Fruit fly (Drosophila melanogaster) whole organism, prepupa: ENCODE results near the gene CG32052.

Experiments
- CG10631 ChIP-seq: fragments of 200-800 bp; sonication (Bioruptor generic); optimal IDR thresholded peaks from 2 replicates; lab custom pipeline; 2016; ENCODE audit warnings: missing biosample characterization, missing genetic modification characterization
- CG10669 ChIP-seq: fragments of 200-800 bp; sonication (Bioruptor generic); optimal IDR thresholded peaks from 3 replicates; lab custom pipeline; 2018; ENCODE audit warnings: missing biosample characterization, mild to moderate bottlenecking, missing genetic modification characterization, moderate library complexity
- CG11294 ChIP-seq: fragments of 200-800 bp; sonication (Bioruptor generic); IDR thresholded peaks from 2 replicates; pipeline ENCODE4 v1.3.6; 2022; ENCODE audit warnings: missing biosample characterization, missing genetic modification characterization
- CG11902 ChIP-seq: fragments of 200-800 bp; sonication (Bioruptor generic); optimal IDR thresholded peaks from 3 replicates; lab custom pipeline; 2016; ENCODE audit warnings: missing biosample characterization, missing genetic modification characterization
- CG16779 ChIP-seq: fragments of 200-800 bp; sonication (Bioruptor generic); optimal IDR thresholded peaks from 3 replicates; lab custom pipeline; 2017; ENCODE audit warnings: missing biosample characterization, mild to moderate bottlenecking, missing genetic modification characterization
- CG3032 ChIP-seq: fragments of 200-800 bp; optimal IDR thresholded peaks from 2 replicates; lab custom pipeline; 2019; ENCODE audit warnings: missing biosample characterization, mild to moderate bottlenecking, missing genetic modification characterization, moderate library complexity
- CG31627 ChIP-seq: fragments of 200-800 bp; sonication (Bioruptor generic); optimal IDR thresholded peaks from 3 replicates; lab custom pipeline; 2016; ENCODE audit warnings: missing biosample characterization, missing genetic modification characterization
- CG3919 ChIP-seq: fragments of 200-800 bp; sonication (Bioruptor generic); optimal IDR thresholded peaks from 3 replicates; lab custom pipeline; 2016; ENCODE audit warnings: missing biosample characterization, missing genetic modification characterization
- CG4318 ChIP-seq: fragments of 200-800 bp; sonication (Bioruptor generic); optimal IDR thresholded peaks from 3 replicates; lab custom pipeline; 2017; ENCODE audit warnings: missing biosample characterization, mild to moderate bottlenecking, missing genetic modification characterization
- CG6276 ChIP-seq: fragments of 200-800 bp; sonication (Bioruptor generic); optimal IDR thresholded peaks from 2 replicates; lab custom pipeline; 2017; ENCODE audit warnings: missing biosample characterization, mild to moderate bottlenecking, missing genetic modification characterization
- CG6808 ChIP-seq: fragments of 200-800 bp; sonication (Bioruptor generic); optimal IDR thresholded peaks from 3 replicates; lab custom pipeline; 2017; ENCODE audit warnings: missing biosample characterization, missing genetic modification characterization, mild to moderate bottlenecking, moderate library complexity, missing genetic modification reagents
- CG6854 ChIP-seq: fragments of 200-800 bp; sonication (Bioruptor generic); optimal IDR thresholded peaks from 2 replicates; lab custom pipeline; 2017; ENCODE audit warnings: missing biosample characterization, mild to moderate bottlenecking, missing genetic modification characterization
- CG7368 ChIP-seq: fragments of 200-800 bp; sonication (Bioruptor generic); optimal IDR thresholded peaks from 3 replicates; lab custom pipeline; 2016; ENCODE audit warnings: missing biosample characterization, missing genetic modification characterization
- CG8119 ChIP-seq: fragments of 200-800 bp; sonication (Bioruptor generic); IDR thresholded peaks from 3 replicates; pipeline ENCODE4 v1.3.6; 2022; ENCODE audit warnings: missing biosample characterization, missing genetic modification characterization
- CG8319 ChIP-seq: fragments of 200-800 bp; sonication (Bioruptor generic); optimal IDR thresholded peaks from 3 replicates; lab custom pipeline; 2016; ENCODE audit warnings: missing biosample characterization, missing genetic modification characterization
- CG8632 ChIP-seq: fragments of 200-800 bp; sonication (Bioruptor generic); optimal IDR thresholded peaks from 3 replicates; lab custom pipeline; 2016; ENCODE audit warnings: missing biosample characterization, missing genetic modification characterization
- CG9139 ChIP-seq: fragments of 200-800 bp; sonication (Bioruptor generic); optimal IDR thresholded peaks from 3 replicates; lab custom pipeline; 2017; ENCODE audit warnings: missing biosample characterization, mild to moderate bottlenecking, missing genetic modification characterization
- Eip93F ChIP-seq: fragments of 200-800 bp; sonication (Bioruptor generic); optimal IDR thresholded peaks from 2 replicates; lab custom pipeline; 2016; ENCODE audit warnings: missing biosample characterization, mild to moderate bottlenecking, missing genetic modification characterization
- Ets21C ChIP-seq: fragments of 200-800 bp; sonication (Bioruptor generic); optimal IDR thresholded peaks from 3 replicates; lab custom pipeline; 2016; ENCODE audit warnings: missing biosample characterization, missing genetic modification characterization
- Ets96B ChIP-seq: fragments of 200-800 bp; optimal IDR thresholded peaks from 2 replicates; lab custom pipeline; 2019; ENCODE audit warnings: missing biosample characterization, mild to moderate bottlenecking, missing genetic modification characterization, moderate library complexity
- Gug ChIP-seq: fragments of 200-800 bp; sonication (Bioruptor generic); IDR thresholded peaks from 2 replicates; pipeline ENCODE4 v1.3.6; 2022; ENCODE audit warnings: missing biosample characterization, missing genetic modification characterization
- Hr39 ChIP-seq: fragments of 200-800 bp; sonication (Bioruptor generic); optimal IDR thresholded peaks from 2 replicates; lab custom pipeline; 2016; ENCODE audit warnings: missing biosample characterization, missing genetic modification characterization
- Hr4 ChIP-seq: fragments of 200-800 bp; sonication (Bioruptor generic); optimal IDR thresholded peaks from 3 replicates; lab custom pipeline; 2016; ENCODE audit warnings: missing biosample characterization, missing genetic modification characterization
- Lpt ChIP-seq: fragments of 200-800 bp; sonication (Bioruptor generic); optimal IDR thresholded peaks from 3 replicates; lab custom pipeline; 2016; ENCODE audit warnings: missing biosample characterization, missing genetic modification characterization
- Met ChIP-seq: fragments of 200-800 bp; sonication (Bioruptor generic); optimal IDR thresholded peaks from 3 replicates; lab custom pipeline; 2016; ENCODE audit warnings: missing biosample characterization, missing genetic modification characterization
- OdsH ChIP-seq: fragments of 200-800 bp; sonication (Bioruptor generic); optimal IDR thresholded peaks from 3 replicates; lab custom pipeline; 2016; ENCODE audit warnings: missing biosample characterization, missing genetic modification characterization
- Smox ChIP-seq: fragments of 200-800 bp; sonication (Bioruptor generic); optimal IDR thresholded peaks from 3 replicates; lab custom pipeline; 2016; ENCODE audit warnings: missing biosample characterization, missing genetic modification characterization
- Sox14 ChIP-seq: fragments of 200-800 bp; sonication (Bioruptor generic); optimal IDR thresholded peaks from 3 replicates; lab custom pipeline; 2016; ENCODE audit warnings: missing biosample characterization, missing genetic modification characterization
- Sox15 ChIP-seq: fragments of 200-800 bp; sonication (Bioruptor generic); optimal IDR thresholded peaks from 3 replicates; lab custom pipeline; 2016; ENCODE audit warnings: missing biosample characterization, missing genetic modification characterization
- acj6 ChIP-seq: fragments of 200-800 bp; sonication (Bioruptor generic); optimal IDR thresholded peaks from 3 replicates; lab custom pipeline; 2016; ENCODE audit warnings: missing biosample characterization, missing genetic modification characterization
- cyc ChIP-seq: fragments of 200-800 bp; sonication (Bioruptor generic); optimal IDR thresholded peaks from 3 replicates; lab custom pipeline; 2016; ENCODE audit warnings: missing biosample characterization, missing genetic modification characterization
- dac ChIP-seq: fragments of 200-800 bp; sonication (Bioruptor generic); optimal IDR thresholded peaks from 2 replicates; lab custom pipeline; 2017; ENCODE audit warnings: missing biosample characterization, mild to moderate bottlenecking, missing genetic modification characterization
- dsx ChIP-seq: fragments of 200-800 bp; optimal IDR thresholded peaks from 3 replicates; lab custom pipeline; 2019; ENCODE audit warnings: missing biosample characterization, mild to moderate bottlenecking, missing genetic modification characterization, moderate library complexity; ENCODE audit not compliant: poor library complexity, severe bottlenecking
- eg ChIP-seq: fragments of 200-800 bp; sonication (Bioruptor generic); IDR thresholded peaks from 3 replicates; pipeline ENCODE4 v1.3.6; 2022; ENCODE audit warnings: missing biosample characterization, missing genetic modification characterization
- esn ChIP-seq: fragments of 200-800 bp; sonication (Bioruptor generic); optimal IDR thresholded peaks from 2 replicates; lab custom pipeline; 2016; ENCODE audit warnings: missing biosample characterization, mild to moderate bottlenecking, missing genetic modification characterization, moderate library complexity
- fd59A ChIP-seq: fragments of 200-800 bp; sonication (Bioruptor generic); optimal IDR thresholded peaks from 2 replicates; lab custom pipeline; 2017; ENCODE audit warnings: missing biosample characterization, mild to moderate bottlenecking, missing genetic modification characterization, missing genetic modification reagents
- fkh ChIP-seq: fragments of 200-800 bp; sonication (Bioruptor generic); optimal IDR thresholded peaks from 3 replicates; lab custom pipeline; 2017; ENCODE audit warnings: missing biosample characterization, mild to moderate bottlenecking, missing genetic modification characterization, moderate library complexity
- lz ChIP-seq: fragments of 200-800 bp; sonication (Bioruptor generic); optimal IDR thresholded peaks from 3 replicates; lab custom pipeline; 2016; ENCODE audit warnings: missing biosample characterization, missing genetic modification characterization
- net ChIP-seq: fragments of 200-800 bp; sonication (Bioruptor generic); optimal IDR thresholded peaks from 3 replicates; lab custom pipeline; 2016; ENCODE audit warnings: missing biosample characterization, missing genetic modification characterization
- pdm3 ChIP-seq: fragments of 200-800 bp; sonication (Bioruptor generic); optimal IDR thresholded peaks from 3 replicates; lab custom pipeline; 2016; ENCODE audit warnings: missing biosample characterization, missing genetic modification characterization
- salr ChIP-seq, 2 experiments: fragments of 200-800 bp; sonication (Bioruptor generic); optimal IDR thresholded peaks; 3 replicates each; lab custom pipeline; 2016 to 2018; ENCODE audit warnings: missing biosample characterization in 2 of 2, missing genetic modification characterization in 2 of 2, mild to moderate bottlenecking in 1 of 2
- spab ChIP-seq: fragments of 200-800 bp; sonication (Bioruptor generic); optimal IDR thresholded peaks from 2 replicates; lab custom pipeline; 2017; ENCODE audit warnings: missing biosample characterization, mild to moderate bottlenecking, missing genetic modification characterization, missing genetic modification reagents
- ss ChIP-seq, 2 experiments: fragments of 200-800 bp; sonication (Bioruptor generic); optimal IDR thresholded peaks; 2 replicates in 1 of 2; 3 replicates in 1 of 2; lab custom pipeline; 2017 to 2018; ENCODE audit warnings: mild to moderate bottlenecking in 2 of 2, missing biosample characterization in 2 of 2, missing genetic modification characterization in 2 of 2, moderate library complexity in 1 of 2
- svp ChIP-seq: fragments of 200-800 bp; sonication (Bioruptor generic); peaks from one replicate; lab custom pipeline; 2016; ENCODE audit warnings: missing biosample characterization, missing genetic modification characterization
- vri ChIP-seq: fragments of 200-800 bp; sonication (Bioruptor generic); optimal IDR thresholded peaks from 3 replicates; lab custom pipeline; 2016; ENCODE audit warnings: missing biosample characterization, mild to moderate bottlenecking, missing genetic modification characterization

CG32052 gene

DNA sequence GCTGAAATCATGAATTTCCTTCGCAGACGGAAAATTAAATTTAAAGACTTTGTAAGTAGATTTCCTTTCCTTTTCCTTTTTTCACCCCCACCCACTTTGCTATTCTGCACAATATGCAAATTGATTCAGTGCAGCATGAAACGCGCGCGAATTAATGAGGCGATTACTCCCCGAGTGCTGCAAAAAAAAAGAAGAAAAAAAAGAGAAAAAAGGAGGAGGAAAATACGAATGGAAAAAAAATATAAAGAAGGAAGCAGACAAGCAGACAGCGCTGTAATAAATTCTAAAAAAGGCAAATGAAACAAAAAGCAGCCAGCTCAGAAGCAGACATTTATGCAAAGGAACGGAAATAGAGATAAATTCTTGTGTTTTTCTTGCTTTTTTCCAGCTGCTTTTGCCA is 61.9 kb downstream of the CG32052 start (continued):
- TF ChIP-seq Ets96B (tag; lab: Kevin White, UChicago) (peak; percentile 75), CG8119 (GFP tag; lab: Robert Waterston, UW) (peak; percentile 84), CG4318 (GFP tag; lab: Kevin White, UChicago) (no peak), Lpt (GFP tag; lab: Kevin White, UChicago) (peak; percentile 84), Sox14 (GFP tag; lab: Kevin White, UChicago) (peak; percentile 34), lz (GFP tag; lab: Kevin White, UChicago) (no peak), CG3919 (GFP tag; lab: Kevin White, UChicago) (peak; percentile 58)

DNA sequence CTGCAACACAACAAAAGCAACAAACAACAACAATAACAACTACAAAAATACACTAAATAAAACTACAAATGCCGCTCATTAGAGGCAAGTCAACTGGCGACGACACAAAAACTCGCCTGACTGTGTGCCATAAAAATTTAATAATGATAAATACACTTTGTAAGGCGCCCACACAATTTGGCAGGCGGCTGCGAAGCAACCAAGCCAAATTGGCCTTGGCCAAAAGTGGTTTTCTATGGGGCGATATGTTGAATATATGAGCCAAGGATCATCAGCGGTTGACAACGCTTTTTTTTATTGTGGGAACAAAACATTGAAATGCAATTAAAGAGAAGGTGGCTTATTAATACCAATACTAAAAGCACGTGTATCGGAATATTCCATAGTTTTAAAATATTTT is 63.3 kb downstream of the CG32052 start:
- TF ChIP-seq Hr4 = no peak
- TF ChIP-seq Met (GFP tag; lab: Kevin White, UChicago) = no peak
- TF ChIP-seq pdm3 (GFP tag; lab: Kevin White, UChicago) = no peak
- TF ChIP-seq svp = no peak
- no peak for TF ChIP-seq CG6854
- no peak for TF ChIP-seq CG11294 (GFP tag; lab: Robert Waterston, UW)
- TF ChIP-seq eg (GFP tag; lab: Robert Waterston, UW) = no peak
- no peak for TF ChIP-seq CG31627
- no peak for TF ChIP-seq ss (GFP tag; optimal IDR thresholded peaks at IDR 0.05; lab: Kevin White, UChicago)
- TF ChIP-seq CG16779 (tag; lab: Kevin White, UChicago) = no peak
- no peak for TF ChIP-seq cyc
- no peak for TF ChIP-seq acj6 (GFP tag; lab: Kevin White, UChicago)
- no peak for TF ChIP-seq CG6276 (GFP tag; lab: Kevin White, UChicago)
- TF ChIP-seq CG3032 (tag; lab: Kevin White, UChicago) = no peak
- TF ChIP-seq CG6808 (GFP tag; lab: Kevin White, UChicago) = no peak
- no peak for TF ChIP-seq OdsH (GFP tag; lab: Kevin White, UChicago)
- TF ChIP-seq vri (GFP tag; lab: Kevin White, UChicago) = no peak
- no peak for TF ChIP-seq CG10631 (GFP tag; lab: Kevin White, UChicago)

DNA sequence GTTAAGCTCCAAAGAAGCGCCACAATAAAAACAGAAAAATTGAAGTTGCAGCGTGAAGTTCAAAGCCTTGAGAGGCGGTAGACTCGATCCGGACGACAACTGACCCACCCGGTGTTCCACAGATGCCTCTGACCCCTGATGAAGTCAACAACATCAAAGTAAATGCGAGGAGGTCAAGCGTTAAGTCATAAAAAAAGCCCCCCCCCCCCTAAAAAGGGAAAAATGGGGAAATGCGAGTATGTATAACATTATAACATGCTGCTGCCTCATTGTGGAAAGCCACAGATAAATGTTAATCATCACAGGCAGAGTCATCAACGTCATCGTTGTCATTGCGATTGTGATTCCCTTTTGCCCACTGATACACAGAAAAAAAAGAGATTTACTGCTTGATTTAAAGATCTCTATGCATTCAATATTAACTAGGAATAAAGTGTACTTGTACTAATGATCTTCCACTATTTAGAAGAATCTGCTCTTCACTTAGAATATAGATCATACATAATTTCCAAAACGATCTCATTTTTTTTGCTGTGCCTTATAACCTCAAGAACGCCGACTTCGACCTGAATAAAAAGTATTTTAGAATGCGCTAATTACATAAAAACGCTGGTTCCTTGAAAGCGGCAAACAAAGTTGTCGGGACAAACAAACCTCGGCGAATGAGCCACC is 64.3 kb downstream of the CG32052 start:
- TF ChIP-seq spab (GFP tag; lab: Kevin White, UChicago) (no peak), Gug (GFP tag; lab: Robert Waterston, UW) (no peak), CG11294 (GFP tag; lab: Robert Waterston, UW) (no peak), pdm3 (GFP tag; lab: Kevin White, UChicago) (peak; percentile 19), CG9139 (GFP tag; lab: Kevin White, UChicago) (no peak), CG8632 (GFP tag; lab: Kevin White, UChicago) (no peak), Hr39 (GFP tag; lab: Kevin White, UChicago) (no peak), CG7368 (GFP tag; lab: Kevin White, UChicago) (no peak), CG3919 (GFP tag; lab: Kevin White, UChicago) (no peak), eg (GFP tag; lab: Robert Waterston, UW) (no peak), fd59A (GFP tag; lab: Kevin White, UChicago) (no peak), Smox (GFP tag; lab: Kevin White, UChicago) (no peak), CG11902 (no peak), Sox15 (no peak), Eip93F (no peak), svp (peak; percentile 85), CG3032 (tag; lab: Kevin White, UChicago) (peak; percentile 5), Met (GFP tag; lab: Kevin White, UChicago) (peak; percentile 16), dsx (GFP tag; lab: Kevin White, UChicago) (no peak), ss (GFP tag; optimal IDR thresholded peaks at IDR 0.05; lab: Kevin White, UChicago) (no peak), Ets96B (tag; lab: Kevin White, UChicago) (peak; percentile 0), CG10631 (GFP tag; lab: Kevin White, UChicago) (peak; percentile 25), cyc (no peak), CG6808 (GFP tag; lab: Kevin White, UChicago) (no peak), dac (GFP tag; lab: Kevin White, UChicago) (no peak), CG16779 (tag; lab: Kevin White, UChicago) (no peak), CG8319 (GFP tag; lab: Kevin White, UChicago) (no peak), net (GFP tag; lab: Kevin White, UChicago) (no peak), OdsH (GFP tag; lab: Kevin White, UChicago) (peak; percentile 8), Ets21C (no peak), Sox14 (GFP tag; lab: Kevin White, UChicago) (peak; percentile 3), salr (GFP tag; optimal IDR thresholded peaks at IDR 0.05; lab: Kevin White, UChicago) (no peak), vri (GFP tag; lab: Kevin White, UChicago) (no peak), CG6854 (no peak), esn (GFP tag; lab: Kevin White, UChicago) (peak; percentile 10), fkh (GFP tag; lab: Kevin White, UChicago) (no peak), CG10669 (no peak)
